Worm (Caenorhabditis elegans) whole organism, young adult: ENCODE measurements around the gene ceeh-1.

Experiments used
- B0019.2 ChIP-seq: fragments of 200-800 bp; sonication (Bioruptor generic); conservative IDR thresholded peaks from 2 replicates; pipeline ENCODE4 v1.3.6; 2022; ENCODE audit warnings: missing genetic modification reagents, missing genetic modification characterization, missing compliant biosample characterization
- B0261.1 ChIP-seq: sonication (generic microtip); optimal IDR thresholded peaks from 2 replicates; lab custom pipeline; 2016; ENCODE audit warnings: mild to moderate bottlenecking, missing genetic modification characterization, moderate library complexity, missing compliant biosample characterization
- C06A6.2 ChIP-seq: fragments of 200-800 bp; sonication (Bioruptor generic); conservative IDR thresholded peaks from 2 replicates; pipeline ENCODE4 v1.3.6; 2022; ENCODE audit warnings: missing genetic modification characterization, missing compliant biosample characterization
- F10E7.11 ChIP-seq: sonication (generic microtip); optimal IDR thresholded peaks from 2 replicates; lab custom pipeline; 2017; ENCODE audit warnings: mild to moderate bottlenecking, missing genetic modification characterization, moderate library complexity, missing compliant biosample characterization
- F37B4.10 ChIP-seq: fragments of 200-800 bp; sonication (Bioruptor generic); IDR thresholded peaks from 2 replicates; pipeline ENCODE4 v1.3.6; 2022; ENCODE audit warnings: missing genetic modification characterization, missing compliant biosample characterization
- F39B2.1 ChIP-seq: fragments of 200-800 bp; sonication (Bioruptor generic); IDR thresholded peaks from 2 replicates; pipeline ENCODE4 v1.3.6; 2022; ENCODE audit warnings: missing genetic modification reagents, missing genetic modification characterization, missing compliant biosample characterization
- ZK185.1 ChIP-seq: sonication (generic microtip); optimal IDR thresholded peaks from 2 replicates; lab custom pipeline; 2016; ENCODE audit warnings: mild to moderate bottlenecking, missing genetic modification characterization, missing compliant biosample characterization; ENCODE audit not compliant: poor library complexity, severe bottlenecking
- atf-7 ChIP-seq: sonication (generic microtip); optimal IDR thresholded peaks from 2 replicates; lab custom pipeline; 2017; ENCODE audit warnings: mild to moderate bottlenecking, missing genetic modification characterization, missing compliant biosample characterization
- athp-1 ChIP-seq: sonication (generic microtip); optimal IDR thresholded peaks from 2 replicates; lab custom pipeline; 2017; ENCODE audit warnings: mild to moderate bottlenecking, missing genetic modification characterization, missing compliant biosample characterization
- attf-5 ChIP-seq: fragments of 200-800 bp; sonication (Bioruptor generic); optimal IDR thresholded peaks from 2 replicates; lab custom pipeline; 2018; ENCODE audit warnings: mild to moderate bottlenecking, missing genetic modification characterization, missing compliant biosample characterization
- bed-2 ChIP-seq: fragments of 200-800 bp; sonication (Bioruptor generic); IDR thresholded peaks from 2 replicates; pipeline ENCODE4 v1.3.6; 2022; ENCODE audit warnings: missing genetic modification reagents, missing genetic modification characterization, missing compliant biosample characterization
- ccch-3 ChIP-seq: fragments of 200-800 bp; sonication (Bioruptor generic); optimal IDR thresholded peaks from 2 replicates; lab custom pipeline; 2018; ENCODE audit warnings: mild to moderate bottlenecking, missing genetic modification characterization, missing compliant biosample characterization
- cebp-1 ChIP-seq, 2 experiments: fragments of 200-800 bp in 1 of 2; sonication (Bioruptor generic) in 1 of 2; sonication (generic microtip) in 1 of 2; IDR thresholded peaks in 1 of 2; optimal IDR thresholded peaks in 1 of 2; 2 replicates each; pipeline versions ENCODE4 v1.3.6 to Lab custom; 2017 to 2022; ENCODE audit warnings: missing compliant biosample characterization in 2 of 2, missing genetic modification characterization in 2 of 2, mild to moderate bottlenecking in 1 of 2, missing genetic modification reagents in 1 of 2, moderate library complexity in 1 of 2
- cebp-2 ChIP-seq: fragments of 200-800 bp; sonication (Bioruptor generic); IDR thresholded peaks from 2 replicates; pipeline ENCODE4 v1.3.6; 2022; ENCODE audit warnings: missing genetic modification characterization, missing compliant biosample characterization
- ceh-79 ChIP-seq: sonication (generic microtip); optimal IDR thresholded peaks from 2 replicates; lab custom pipeline; 2017; ENCODE audit warnings: mild to moderate bottlenecking, missing genetic modification characterization, missing compliant biosample characterization
- dox-1 ChIP-seq: fragments of 200-800 bp; sonication (Bioruptor generic); IDR thresholded peaks from 2 replicates; pipeline ENCODE4 v1.3.6; 2022; ENCODE audit warnings: missing genetic modification reagents, missing genetic modification characterization, missing compliant biosample characterization
- efl-1 ChIP-seq: fragments of 150-350 bp; optimal IDR thresholded peaks from 2 replicates; lab custom pipeline; 2014; ENCODE audit warnings: missing biosample characterization, missing genetic modification reagents, missing genetic modification characterization
- egrh-3 ChIP-seq: fragments of 200-800 bp; sonication (Bioruptor generic); IDR thresholded peaks from 2 replicates; pipeline ENCODE4 v1.3.6; 2022; ENCODE audit warnings: missing genetic modification reagents, missing genetic modification characterization, missing compliant biosample characterization
- ets-4 ChIP-seq: fragments of 200-800 bp; sonication (Bioruptor generic); optimal IDR thresholded peaks from 2 replicates; lab custom pipeline; 2018; ENCODE audit warnings: mild to moderate bottlenecking, missing genetic modification characterization, missing compliant biosample characterization
- hlh-12 ChIP-seq: sonication (generic microtip); optimal IDR thresholded peaks from 2 replicates; lab custom pipeline; 2016; ENCODE audit warnings: missing genetic modification characterization, missing compliant biosample characterization
- hmg-1.2 ChIP-seq: fragments of 200-800 bp; sonication (Bioruptor generic); IDR thresholded peaks from 2 replicates; pipeline ENCODE4 v1.3.6; 2022; ENCODE audit warnings: missing genetic modification reagents, missing genetic modification characterization, missing compliant biosample characterization
- hmg-20 ChIP-seq: fragments of 200-800 bp; sonication (Bioruptor generic); IDR thresholded peaks from 2 replicates; pipeline ENCODE4 v1.3.6; 2022; ENCODE audit warnings: missing genetic modification reagents, missing genetic modification characterization, missing compliant biosample characterization
- hrde-1 ChIP-seq: sonication (generic microtip); optimal IDR thresholded peaks from 2 replicates; lab custom pipeline; 2016; ENCODE audit warnings: missing genetic modification characterization, mild to moderate bottlenecking, missing compliant biosample characterization, moderate library complexity, missing genotype, missing genetic modification reagents, borderline replicate concordance
- lag-1 ChIP-seq: fragments of 200-800 bp; sonication (Bioruptor generic); IDR thresholded peaks from 2 replicates; pipeline ENCODE4 v1.3.6; 2022; ENCODE audit warnings: missing genetic modification reagents, missing genetic modification characterization, missing compliant biosample characterization
- lin-26 ChIP-seq: fragments of 200-800 bp; sonication (Bioruptor generic); IDR thresholded peaks from 2 replicates; pipeline ENCODE4 v1.3.6; 2022; ENCODE audit warnings: missing genetic modification reagents, missing genetic modification characterization, missing compliant biosample characterization
- lsl-1 ChIP-seq: fragments of 200-800 bp; sonication (Bioruptor generic); optimal IDR thresholded peaks from 2 replicates; lab custom pipeline; 2018; ENCODE audit warnings: mild to moderate bottlenecking, missing genetic modification characterization, moderate library complexity, missing compliant biosample characterization
- madf-6 ChIP-seq: fragments of 200-800 bp; sonication (Bioruptor generic); IDR thresholded peaks from 2 replicates; pipeline ENCODE4 v1.3.6; 2022; ENCODE audit warnings: missing genetic modification reagents, missing genetic modification characterization, missing compliant biosample characterization
- mcd-1 ChIP-seq: fragments of 200-800 bp; sonication (Bioruptor generic); IDR thresholded peaks from 2 replicates; pipeline ENCODE4 v1.3.6; 2022; ENCODE audit warnings: missing genetic modification reagents, missing genetic modification characterization, missing compliant biosample characterization
- mel-28 ChIP-seq: sonication (generic microtip); optimal IDR thresholded peaks from 2 replicates; lab custom pipeline; 2016; ENCODE audit warnings: borderline replicate concordance, mild to moderate bottlenecking, missing genetic modification characterization, missing compliant biosample characterization
- nfya-2 ChIP-seq: fragments of 200-800 bp; sonication (Bioruptor generic); IDR thresholded peaks from 2 replicates; pipeline ENCODE4 v1.3.6; 2022; ENCODE audit warnings: missing genetic modification reagents, missing genetic modification characterization, missing compliant biosample characterization
- nfyb-1 ChIP-seq: fragments of 200-800 bp; sonication (Bioruptor generic); IDR thresholded peaks from 2 replicates; pipeline ENCODE4 v1.3.6; 2022; ENCODE audit warnings: missing genetic modification reagents, missing genetic modification characterization, missing compliant biosample characterization
- nhr-120 ChIP-seq: fragments of 200-800 bp; sonication (Bioruptor generic); IDR thresholded peaks from 2 replicates; pipeline ENCODE4 v1.3.6; 2022; ENCODE audit warnings: missing genetic modification characterization, missing compliant biosample characterization
- nhr-27 ChIP-seq: fragments of 200-800 bp; sonication (Bioruptor generic); optimal IDR thresholded peaks from 2 replicates; lab custom pipeline; 2018; ENCODE audit warnings: mild to moderate bottlenecking, missing genetic modification characterization, moderate library complexity, missing compliant biosample characterization
- nhr-80 ChIP-seq: sonication (generic microtip); optimal IDR thresholded peaks from 2 replicates; lab custom pipeline; 2016; ENCODE audit warnings: missing genetic modification characterization, missing compliant biosample characterization
- nhr-90 ChIP-seq: sonication (generic microtip); optimal IDR thresholded peaks from 2 replicates; lab custom pipeline; 2016; ENCODE audit warnings: missing genotype, mild to moderate bottlenecking, missing genetic modification characterization, missing compliant biosample characterization
- pbrm-1 ChIP-seq: fragments of 200-800 bp; sonication (Bioruptor generic); IDR thresholded peaks from 2 replicates; pipeline ENCODE4 v1.3.6; 2022; ENCODE audit warnings: missing genetic modification reagents, missing genetic modification characterization, missing compliant biosample characterization
- rcor-1 ChIP-seq: fragments of 200-800 bp; sonication (Bioruptor generic); IDR thresholded peaks from 2 replicates; pipeline ENCODE4 v1.3.6; 2022; ENCODE audit warnings: missing genetic modification reagents, missing genetic modification characterization, missing compliant biosample characterization
- sdz-38 ChIP-seq: sonication (generic microtip); optimal IDR thresholded peaks from 2 replicates; lab custom pipeline; 2016; ENCODE audit warnings: missing genotype, missing genetic modification characterization, missing compliant biosample characterization
- snpc-3.4 ChIP-seq: sonication (generic microtip); optimal IDR thresholded peaks from 2 replicates; lab custom pipeline; 2017; ENCODE audit warnings: missing genetic modification characterization, mild to moderate bottlenecking, missing compliant biosample characterization, antibody characterized with exemption, moderate library complexity, missing genotype, missing genetic modification reagents
- tbp1 ChIP-seq: fragments of 200-800 bp; sonication (Bioruptor generic); optimal IDR thresholded peaks from 2 replicates; lab custom pipeline; 2018; ENCODE audit warnings: mild to moderate bottlenecking, missing genetic modification characterization, missing compliant biosample characterization
- tlf-1 ChIP-seq: fragments of 200-800 bp; sonication (Bioruptor generic); optimal IDR thresholded peaks from 2 replicates; lab custom pipeline; 2018; ENCODE audit warnings: mild to moderate bottlenecking, missing genetic modification characterization, missing compliant biosample characterization
- zim-3 ChIP-seq: sonication (generic microtip); optimal IDR thresholded peaks from 2 replicates; lab custom pipeline; 2017; ENCODE audit warnings: mild to moderate bottlenecking, missing genetic modification characterization, moderate library complexity, missing compliant biosample characterization
- ztf-25 ChIP-seq: fragments of 200-800 bp; sonication (Bioruptor generic); IDR thresholded peaks from 2 replicates; pipeline ENCODE4 v1.3.6; 2022; ENCODE audit warnings: missing genetic modification reagents, missing genetic modification characterization, missing compliant biosample characterization
- ztf-26 ChIP-seq: sonication (generic microtip); optimal IDR thresholded peaks from 2 replicates; lab custom pipeline; 2017; ENCODE audit warnings: missing genetic modification characterization, missing compliant biosample characterization
- ztf-28 ChIP-seq: fragments of 200-800 bp; sonication (Bioruptor generic); IDR thresholded peaks from 2 replicates; pipeline ENCODE4 v1.3.6; 2022; ENCODE audit warnings: missing genetic modification reagents, missing genetic modification characterization, missing compliant biosample characterization
- ztf-3 ChIP-seq: fragments of 200-800 bp; sonication (Bioruptor generic); optimal IDR thresholded peaks from 2 replicates; lab custom pipeline; 2018; ENCODE audit warnings: mild to moderate bottlenecking, missing genetic modification characterization, missing compliant biosample characterization

Gene ceeh-1

ce11 chrIII:852296-852695 is 20.2 kb upstream of the ceeh-1 start, which contains the start of gene moma-1:
Gene moma-1, minus strand, starts transcription at chrIII:852396.
- TF ChIP-seq madf-6 (peak; percentile 14; the same call in 1 of the 2 replicates), nfyb-1 (GFP tag; lab: Robert Waterston, UW) (no peak), snpc-3.4 (tag; lab: Kevin White, UChicago) (peak; percentile 35), ceh-79 (tag; lab: Kevin White, UChicago) (peak; percentile 10), sdz-38 (tag; lab: Kevin White, UChicago) (no peak), efl-1 (GFP tag; lab: Kevin White, UChicago) (peak; percentile 27), lin-26 (GFP tag; lab: Robert Waterston, UW) (no peak)

- TF ChIP-seq ccch-3 (GFP tag; lab: Kevin White, UChicago) (no peak), attf-5 (GFP tag; lab: Kevin White, UChicago) (peak; percentile 12), F10E7.11 (tag; lab: Kevin White, UChicago) (no peak), nfya-2 (GFP tag; lab: Robert Waterston, UW) (no peak), zim-3 (tag; lab: Kevin White, UChicago) (no peak), F37B4.10 (GFP tag; lab: Robert Waterston, UW) (no peak), ets-4 (GFP tag; lab: Kevin White, UChicago) (no peak), ztf-3 (GFP tag; lab: Kevin White, UChicago) (no peak), tlf-1 (GFP tag; lab: Kevin White, UChicago) (no peak), nhr-80 (tag; lab: Kevin White, UChicago) (peak; percentile 48), athp-1 (no peak), tbp1 (GFP tag; lab: Kevin White, UChicago) (peak; percentile 29), C06A6.2 (no peak), hrde-1 (tag; lab: Kevin White, UChicago) (no peak), cebp-1 (GFP tag; IDR thresholded peaks at IDR 0.05; lab: Robert Waterston, UW) (no peak), cebp-1 (tag; optimal IDR thresholded peaks at IDR 0.05; lab: Kevin White, UChicago) (peak; percentile 30), hmg-20 (no peak), rcor-1 (GFP tag; lab: Robert Waterston, UW) (no peak), mcd-1 (peak; percentile 91), nhr-27 (tag; lab: Kevin White, UChicago) (no peak), nfyb-1 (GFP tag; lab: Robert Waterston, UW) (no peak), egrh-3 (GFP tag; lab: Robert Waterston, UW) (no peak), ztf-28 (GFP tag; lab: Robert Waterston, UW) (no peak), lsl-1 (GFP tag; lab: Kevin White, UChicago) (no peak), ztf-25 (GFP tag; lab: Robert Waterston, UW) (no peak), nhr-90 (tag; lab: Kevin White, UChicago) (no peak), hmg-1.2 (GFP tag; lab: Robert Waterston, UW) (no peak), ZK185.1 (tag; lab: Kevin White, UChicago) (no peak), ceh-79 (tag; lab: Kevin White, UChicago) (no peak), B0019.2 (GFP tag; lab: Robert Waterston, UW) (no peak), efl-1 (GFP tag; lab: Kevin White, UChicago) (peak; percentile 57), lag-1 (no peak), pbrm-1 (GFP tag; lab: Robert Waterston, UW) (no peak), ztf-26 (tag; lab: Kevin White, UChicago) (peak; percentile 39), sdz-38 (tag; lab: Kevin White, UChicago) (no peak), B0261.1 (tag; lab: Kevin White, UChicago) (no peak), dox-1 (no peak), F39B2.1 (GFP tag; lab: Robert Waterston, UW) (no peak), bed-2 (GFP tag; lab: Robert Waterston, UW) (no peak), nhr-120 (GFP tag; lab: Robert Waterston, UW) (no peak), atf-7 (no peak), cebp-2 (GFP tag; lab: Robert Waterston, UW) (no peak), snpc-3.4 (tag; lab: Kevin White, UChicago) (no peak), mel-28 (tag; lab: Kevin White, UChicago) (no peak), hlh-12 (tag; lab: Kevin White, UChicago) (no peak)
Measured at ce11 chrIII:845485-845884, 13.4 kb upstream of the ceeh-1 start, which contains the start of gene K02F3.2. Gene K02F3.2, plus strand, starts transcription at chrIII:845841.
